Fruit fly (Drosophila melanogaster) whole organism, embryonic: ENCODE measurements around the gene deltaCOP.

Experiments
- Atf6 ChIP-seq: fragments of 200-800 bp; sonication (Bioruptor generic); IDR thresholded peaks from 2 replicates; pipeline ENCODE4 v1.3.6; 2022; ENCODE audit warnings: missing biosample characterization, missing genetic modification characterization
- B-H2 ChIP-seq: fragments of 200-800 bp; sonication (Bioruptor generic); optimal IDR thresholded peaks from 2 replicates; lab custom pipeline; 2018; ENCODE audit warnings: missing biosample characterization, mild to moderate bottlenecking, missing genetic modification characterization
- CG11093 ChIP-seq: fragments of 200-800 bp; sonication (Bioruptor generic); IDR thresholded peaks from 3 replicates; pipeline ENCODE4 v1.3.6; 2022; ENCODE audit warnings: missing biosample characterization, missing genetic modification characterization
- CG11398 ChIP-seq: fragments of 200-800 bp; sonication (Bioruptor generic); optimal IDR thresholded peaks from 2 replicates; lab custom pipeline; 2016; ENCODE audit warnings: missing biosample characterization, missing genetic modification characterization
- CG12236 ChIP-seq: fragments of 200-800 bp; sonication (Bioruptor generic); optimal IDR thresholded peaks from 2 replicates; lab custom pipeline; 2016; ENCODE audit warnings: missing biosample characterization, missing genetic modification characterization
- CG13775 ChIP-seq: fragments of 200-800 bp; sonication (Bioruptor generic); optimal IDR thresholded peaks from 3 replicates; lab custom pipeline; 2017; ENCODE audit warnings: missing biosample characterization, mild to moderate bottlenecking, missing genetic modification characterization
- CG14667 ChIP-seq: fragments of 200-800 bp; sonication (Bioruptor generic); IDR thresholded peaks from 2 replicates; pipeline ENCODE4 v1.3.6; 2022; ENCODE audit warnings: missing biosample characterization, missing genetic modification characterization
- CG16815 ChIP-seq: fragments of 200-800 bp; sonication (Bioruptor generic); optimal IDR thresholded peaks from 3 replicates; lab custom pipeline; 2017; ENCODE audit warnings: missing biosample characterization, mild to moderate bottlenecking, missing genetic modification characterization
- CG16863 ChIP-seq: fragments of 200-800 bp; sonication (Bioruptor generic); optimal IDR thresholded peaks from 3 replicates; lab custom pipeline; 2016; ENCODE audit warnings: missing biosample characterization, missing genetic modification characterization
- CG17568 ChIP-seq: fragments of 200-800 bp; sonication (Bioruptor generic); optimal IDR thresholded peaks from 2 replicates; lab custom pipeline; 2018; ENCODE audit warnings: missing biosample characterization, mild to moderate bottlenecking, missing genetic modification characterization, moderate library complexity
- CG18476 ChIP-seq: fragments of 200-800 bp; sonication (Bioruptor generic); optimal IDR thresholded peaks from 2 replicates; lab custom pipeline; 2016; ENCODE audit warnings: missing biosample characterization, mild to moderate bottlenecking, missing genetic modification characterization
- CG2120 ChIP-seq: fragments of 200-800 bp; sonication (Bioruptor generic); optimal IDR thresholded peaks from 3 replicates; lab custom pipeline; 2016; ENCODE audit warnings: missing biosample characterization, missing genetic modification characterization
- CG3847 ChIP-seq: fragments of 200-800 bp; sonication (Bioruptor generic); IDR thresholded peaks from 2 replicates; pipeline ENCODE4 v1.3.6; 2022; ENCODE audit warnings: missing biosample characterization, missing genetic modification characterization
- CG4282 ChIP-seq: fragments of 200-800 bp; sonication (Bioruptor generic); optimal IDR thresholded peaks from 2 replicates; lab custom pipeline; 2016; ENCODE audit warnings: missing biosample characterization, missing genetic modification characterization
- CG4404 ChIP-seq: fragments of 200-800 bp; sonication (Bioruptor generic); IDR thresholded peaks from 2 replicates; pipeline ENCODE4 v1.3.6; 2022; ENCODE audit warnings: missing biosample characterization, missing genetic modification characterization
- CG4707 ChIP-seq: fragments of 200-800 bp; sonication (Bioruptor generic); optimal IDR thresholded peaks from 2 replicates; lab custom pipeline; 2018; ENCODE audit warnings: missing biosample characterization, mild to moderate bottlenecking, missing genetic modification characterization, moderate library complexity
- CG6254 ChIP-seq: fragments of 200-800 bp; sonication (Bioruptor generic); optimal IDR thresholded peaks from 3 replicates; lab custom pipeline; 2017; ENCODE audit warnings: mild to moderate bottlenecking, missing biosample characterization, missing genetic modification reagents, missing genetic modification characterization
- CG6272 ChIP-seq: fragments of 200-800 bp; sonication (Bioruptor generic); IDR thresholded peaks from 2 replicates; pipeline ENCODE4 v1.3.6; 2022; ENCODE audit warnings: missing biosample characterization, missing genetic modification characterization
- CG6854 ChIP-seq: fragments of 200-800 bp; sonication (Bioruptor generic); optimal IDR thresholded peaks from 3 replicates; lab custom pipeline; 2017; ENCODE audit warnings: missing biosample characterization, mild to moderate bottlenecking, missing genetic modification characterization
- CG7987 ChIP-seq: fragments of 200-800 bp; sonication (Bioruptor generic); optimal IDR thresholded peaks from 2 replicates; lab custom pipeline; 2018; ENCODE audit warnings: missing biosample characterization, mild to moderate bottlenecking, missing genetic modification characterization, moderate library complexity
- CG8359 ChIP-seq: fragments of 200-800 bp; sonication (Bioruptor generic); optimal IDR thresholded peaks from 2 replicates; lab custom pipeline; 2017; ENCODE audit warnings: missing biosample characterization, mild to moderate bottlenecking, missing genetic modification characterization, borderline replicate concordance
- CG9932 ChIP-seq: fragments of 200-800 bp; sonication (Bioruptor generic); IDR thresholded peaks from 2 replicates; pipeline ENCODE4 v1.3.6; 2022; ENCODE audit warnings: missing biosample characterization, missing genetic modification characterization
- Eip74EF ChIP-seq, 2 experiments: fragments of 200-800 bp in 1 of 2; fragments of >200 bp in 1 of 2; sonication (Bioruptor generic) in 1 of 2; optimal IDR thresholded peaks; 2 replicates each; lab custom pipeline; 2017 to 2019; ENCODE audit warnings: missing biosample characterization in 2 of 2, missing genetic modification characterization in 2 of 2, mild to moderate bottlenecking in 1 of 2, moderate library complexity in 1 of 2
- Fer2 ChIP-seq: fragments of 200-800 bp; sonication (Bioruptor generic); optimal IDR thresholded peaks from 2 replicates; lab custom pipeline; 2018; ENCODE audit warnings: missing biosample characterization, mild to moderate bottlenecking, missing genetic modification characterization, moderate library complexity
- H15 ChIP-seq: fragments of 200-800 bp; sonication (Bioruptor generic); IDR thresholded peaks from 3 replicates; pipeline ENCODE4 v1.3.6; 2022; ENCODE audit warnings: missing biosample characterization, missing genetic modification characterization
- H2.0 ChIP-seq: fragments of 200-800 bp; sonication (Bioruptor generic); IDR thresholded peaks from 2 replicates; pipeline ENCODE4 v1.3.6; 2022; ENCODE audit warnings: missing biosample characterization, missing genetic modification characterization
- HLH3B ChIP-seq: fragments of 200-800 bp; sonication (Bioruptor generic); IDR thresholded peaks from 2 replicates; pipeline ENCODE4 v1.3.6; 2022; ENCODE audit warnings: missing biosample characterization, missing genetic modification characterization
- Hmx ChIP-seq: fragments of 200-800 bp; sonication (Bioruptor generic); optimal IDR thresholded peaks from 2 replicates; lab custom pipeline; 2016; ENCODE audit warnings: missing biosample characterization, missing genetic modification characterization
- Mes4 ChIP-seq: fragments of 200-800 bp; sonication (Bioruptor generic); optimal IDR thresholded peaks from 2 replicates; lab custom pipeline; 2016; ENCODE audit warnings: missing biosample characterization, missing genetic modification characterization
- Neu2 ChIP-seq: fragments of 200-800 bp; sonication (Bioruptor generic); optimal IDR thresholded peaks from 3 replicates; lab custom pipeline; 2016; ENCODE audit warnings: missing biosample characterization, missing genetic modification characterization, borderline replicate concordance
- Nf-YC ChIP-seq: fragments of 200-800 bp; optimal IDR thresholded peaks from 3 replicates; lab custom pipeline; 2019; ENCODE audit warnings: missing biosample characterization, mild to moderate bottlenecking, missing genetic modification characterization, moderate library complexity
- Ptx1 ChIP-seq: fragments of 200-800 bp; sonication (Bioruptor generic); IDR thresholded peaks from 2 replicates; pipeline ENCODE4 v1.3.6; 2022; ENCODE audit warnings: missing biosample characterization, missing genetic modification characterization
- Rfx ChIP-seq: fragments of 200-800 bp; sonication (Bioruptor generic); IDR thresholded peaks from 2 replicates; pipeline ENCODE4 v1.3.6; 2022; ENCODE audit warnings: missing biosample characterization, missing genetic modification characterization
- Side ChIP-seq: fragments of 200-800 bp; sonication (Bioruptor generic); optimal IDR thresholded peaks from 2 replicates; lab custom pipeline; 2016; ENCODE audit warnings: missing biosample characterization, missing genetic modification characterization
- Sry-β ChIP-seq: fragments of 200-800 bp; sonication (Bioruptor generic); optimal IDR thresholded peaks from 2 replicates; lab custom pipeline; 2018; ENCODE audit warnings: missing biosample characterization, mild to moderate bottlenecking, missing genetic modification characterization, moderate library complexity
- ab ChIP-seq: fragments of 200-800 bp; sonication (Bioruptor generic); optimal IDR thresholded peaks from 2 replicates; lab custom pipeline; 2016; ENCODE audit warnings: missing biosample characterization, missing genetic modification characterization
- az2 ChIP-seq: fragments of 200-800 bp; sonication (Bioruptor generic); optimal IDR thresholded peaks from 3 replicates; lab custom pipeline; 2016; ENCODE audit warnings: missing biosample characterization, missing genetic modification characterization
- chn ChIP-seq: fragments of 200-800 bp; sonication (Bioruptor generic); optimal IDR thresholded peaks from 2 replicates; lab custom pipeline; 2016; ENCODE audit warnings: missing biosample characterization, missing genetic modification characterization
- dan ChIP-seq: fragments of 200-800 bp; sonication (Bioruptor generic); IDR thresholded peaks from 2 replicates; pipeline ENCODE4 v1.3.6; 2022; ENCODE audit warnings: missing biosample characterization, missing genetic modification characterization
- emc ChIP-seq: fragments of 200-800 bp; sonication (Bioruptor generic); optimal IDR thresholded peaks from 2 replicates; lab custom pipeline; 2016; ENCODE audit warnings: missing biosample characterization, missing genetic modification characterization
- ken ChIP-seq: fragments of 200-800 bp; sonication (Bioruptor generic); IDR thresholded peaks from 3 replicates; pipeline ENCODE4 v1.3.6; 2022; ENCODE audit warnings: missing biosample characterization, missing genetic modification characterization
- maf-S ChIP-seq: fragments of 200-800 bp; sonication (Bioruptor generic); optimal IDR thresholded peaks from 2 replicates; lab custom pipeline; 2016; ENCODE audit warnings: missing biosample characterization, missing genetic modification characterization
- ranshi ChIP-seq: fragments of 200-800 bp; sonication (Bioruptor generic); IDR thresholded peaks from 2 replicates; pipeline ENCODE4 v1.3.6; 2022; ENCODE audit warnings: missing biosample characterization, missing genetic modification characterization
- repo ChIP-seq: fragments of 200-800 bp; sonication (Bioruptor generic); optimal IDR thresholded peaks from 2 replicates; lab custom pipeline; 2016; ENCODE audit warnings: missing biosample characterization, missing genetic modification characterization
- rib ChIP-seq: fragments of 200-800 bp; sonication (Bioruptor generic); IDR thresholded peaks from 2 replicates; pipeline ENCODE4 v1.3.6; 2022; ENCODE audit warnings: missing biosample characterization, missing genetic modification characterization
- sc ChIP-seq, 3 experiments: fragments of >200 bp in 2 of 3; fragments of 200-800 bp in 1 of 3; sonication (Bioruptor generic) in 1 of 3; optimal IDR thresholded peaks; 2 replicates in 2 of 3; 3 replicates in 1 of 3; lab custom pipeline; 2017; ENCODE audit warnings: mild to moderate bottlenecking in 1 of 3, missing biosample characterization in 1 of 3, missing genetic modification characterization in 1 of 3, missing genetic modification reagents in 1 of 3
- trem ChIP-seq: fragments of 200-800 bp; optimal IDR thresholded peaks from 3 replicates; lab custom pipeline; 2019; ENCODE audit warnings: missing biosample characterization, mild to moderate bottlenecking, missing genetic modification characterization, moderate library complexity
- tup ChIP-seq: fragments of 200-800 bp; sonication (Bioruptor generic); optimal IDR thresholded peaks from 2 replicates; lab custom pipeline; 2016; ENCODE audit warnings: missing biosample characterization, mild to moderate bottlenecking, missing genetic modification characterization, moderate library complexity
- unpg ChIP-seq: fragments of 200-800 bp; sonication (Bioruptor generic); optimal IDR thresholded peaks from 3 replicates; lab custom pipeline; 2018; ENCODE audit warnings: missing biosample characterization, mild to moderate bottlenecking, missing genetic modification characterization, moderate library complexity
- vfl ChIP-seq: fragments of 200-800 bp; sonication (Bioruptor generic); optimal IDR thresholded peaks from 2 replicates; lab custom pipeline; 2016; ENCODE audit warnings: missing biosample characterization, missing genetic modification characterization

deltaCOP gene

DNA sequence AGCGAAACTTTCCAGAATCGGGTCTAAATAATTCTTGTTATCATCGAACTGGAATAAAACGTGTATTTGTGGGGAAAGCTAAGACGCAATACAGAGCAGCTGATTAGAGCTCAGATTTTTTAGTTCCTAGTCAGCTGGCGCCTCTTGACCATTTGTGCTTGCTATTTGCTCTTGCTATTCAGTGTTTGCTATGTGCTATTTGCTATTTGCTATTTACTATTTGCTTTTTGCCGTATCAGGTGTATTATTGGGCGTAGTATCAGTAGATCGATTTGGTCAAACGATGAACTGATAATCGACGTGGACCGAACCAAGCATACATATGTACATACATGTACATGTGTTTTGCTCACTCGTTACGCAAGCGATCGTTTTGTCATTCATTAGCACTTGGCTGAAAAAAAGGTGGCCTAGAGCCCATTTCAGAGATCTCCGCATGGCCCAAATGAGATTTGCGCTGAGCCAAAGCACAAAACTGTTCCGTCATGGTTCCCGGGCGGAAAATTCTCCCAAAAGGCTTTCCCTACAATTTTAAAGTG is 16.1 kb downstream of the deltaCOP start (continued):
- no peak for TF ChIP-seq CG6854
- peak; percentile 60 for TF ChIP-seq CG11398 (GFP tag; lab: Kevin White, UChicago)
- peak; percentile 41 for TF ChIP-seq maf-S (GFP tag; lab: Kevin White, UChicago)
- TF ChIP-seq Fer2 (tag; lab: Kevin White, UChicago), result peak; percentile 3
- no peak for TF ChIP-seq CG6254 (GFP tag; lab: Kevin White, UChicago)
- TF ChIP-seq CG8359, result no peak
- TF ChIP-seq CG7987 (GFP tag; lab: Kevin White, UChicago), result peak; percentile 76
- TF ChIP-seq trem (tag; lab: Kevin White, UChicago), result no peak
- TF ChIP-seq Sry-β (GFP tag; lab: Kevin White, UChicago), result no peak
- TF ChIP-seq H2.0 (GFP tag; lab: Robert Waterston, UW), result no peak
- no peak for TF ChIP-seq CG4282 (GFP tag; lab: Kevin White, UChicago)
- TF ChIP-seq Hmx, result no peak
- TF ChIP-seq ken (GFP tag; lab: Robert Waterston, UW), result no peak
- TF ChIP-seq Rfx (GFP tag; lab: Robert Waterston, UW), result peak; percentile 72; the same call in 1 of the 2 replicates
- no peak for TF ChIP-seq ab (GFP tag; lab: Kevin White, UChicago)
- TF ChIP-seq ranshi (GFP tag; lab: Robert Waterston, UW), result no peak
- TF ChIP-seq CG13775, result peak; percentile 6
- no peak for TF ChIP-seq chn
- no peak for TF ChIP-seq az2
- no peak for TF ChIP-seq CG11093 (GFP tag; lab: Robert Waterston, UW)
- peak; percentile 58; the same call in 1 of the 2 replicates for TF ChIP-seq rib (GFP tag; lab: Robert Waterston, UW)
- peak; percentile 78 for TF ChIP-seq CG2120 (GFP tag; lab: Kevin White, UChicago)
- no peak for TF ChIP-seq Nf-YC (tag; lab: Kevin White, UChicago)
- TF ChIP-seq emc (GFP tag; lab: Kevin White, UChicago), result no peak
- TF ChIP-seq CG3847 (GFP tag; lab: Robert Waterston, UW), result peak; percentile 23; the same call in 1 of the 2 replicates
- TF ChIP-seq CG12236, result peak; percentile 54
- TF ChIP-seq B-H2 (GFP tag; lab: Kevin White, UChicago), result peak; percentile 36
- TF ChIP-seq vfl, result peak; percentile 25
- peak; percentile 41; the same call in 1 of the 2 replicates for TF ChIP-seq Atf6 (GFP tag; lab: Robert Waterston, UW)
- no peak for TF ChIP-seq CG4404 (GFP tag; lab: Robert Waterston, UW)
- TF ChIP-seq tup (GFP tag; lab: Kevin White, UChicago), result no peak
- TF ChIP-seq H15 (GFP tag; lab: Robert Waterston, UW), result no peak
- peak; percentile 32 for TF ChIP-seq unpg (GFP tag; lab: Kevin White, UChicago)
- peak; percentile 22 for TF ChIP-seq CG18476 (GFP tag; lab: Kevin White, UChicago)
- TF ChIP-seq repo (GFP tag; lab: Kevin White, UChicago), result peak; percentile 27
- no peak for TF ChIP-seq CG16815 (GFP tag; lab: Kevin White, UChicago)
- TF ChIP-seq CG9932 (GFP tag; lab: Robert Waterston, UW), result peak; percentile 35; the same call in 1 of the 2 replicates
- TF ChIP-seq CG4707 (GFP tag; lab: Kevin White, UChicago), result peak; percentile 1
- TF ChIP-seq HLH3B (GFP tag; lab: Robert Waterston, UW), result no peak
- peak; percentile 43 for TF ChIP-seq Mes4 (GFP tag; lab: Kevin White, UChicago)
- peak; percentile 61 for TF ChIP-seq CG16863 (GFP tag; lab: Kevin White, UChicago)
- TF ChIP-seq CG17568 (GFP tag; lab: Kevin White, UChicago), result peak; percentile 43
- TF ChIP-seq Eip74EF (GFP tag; optimal IDR thresholded peaks at IDR 0.05; lab: Kevin White, UChicago), result no peak
- no peak for TF ChIP-seq dan (GFP tag; lab: Robert Waterston, UW)
- no peak for TF ChIP-seq CG14667
- TF ChIP-seq Side (GFP tag; lab: Kevin White, UChicago), result peak; percentile 44
- no peak for TF ChIP-seq CG6272
- TF ChIP-seq Neu2 (GFP tag; lab: Kevin White, UChicago), result no peak
- 0 out of 2 replicates have a peak, but pooled peaks have one; percentile 15 for TF ChIP-seq Ptx1
- TF ChIP-seq sc (optimal IDR thresholded peaks at IDR 0.05; lab: Kevin White, UChicago), result no peak
- TF ChIP-seq sc (GFP tag; optimal IDR thresholded peaks at IDR 0.05; lab: Kevin White, UChicago), result peak; percentile 4
